Worm (Caenorhabditis elegans): ENCODE results near the gene rod-1.

DNA sequence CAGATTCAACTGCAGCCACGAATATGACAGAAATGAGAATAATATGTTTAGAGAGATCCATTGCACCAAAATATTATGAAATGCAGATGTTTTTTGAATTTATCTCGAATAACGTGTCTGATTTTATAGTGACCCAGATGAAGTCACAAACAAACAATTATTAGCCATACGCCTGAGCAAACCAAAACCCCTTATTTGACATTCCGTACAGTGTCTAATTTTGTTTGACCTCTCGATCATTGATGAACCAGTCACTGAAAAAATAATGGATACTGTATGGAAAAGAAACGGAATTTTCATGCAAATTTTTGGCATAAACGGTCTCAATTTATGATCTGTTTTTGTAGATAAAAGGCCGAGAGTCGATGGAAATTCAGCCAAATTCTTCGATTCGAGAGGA, 37.9 kb downstream of the rod-1 start, which contains the start of the genes R05G6.9 and R05G6.3:
- TF ChIP-seq akir-1 (GFP tag; optimal IDR thresholded peaks at IDR 0.05) (no peak), lin-35 (GFP tag; optimal IDR thresholded peaks at IDR 0.05) (no peak), F52B5.7 (tag; optimal IDR thresholded peaks at IDR 0.05) (no peak), ceh-27 (GFP tag; optimal IDR thresholded peaks at IDR 0.05) (no peak), sdz-38 (tag; optimal IDR thresholded peaks at IDR 0.05) (no peak), pha-4 (tag; optimal IDR thresholded peaks at IDR 0.05) (no peak), sea-2 (GFP tag; IDR thresholded peaks at IDR 0.05) (no peak), F39B2.1 (GFP tag; IDR thresholded peaks at IDR 0.05) (no peak)

All from whole organism, young adult.